Fruit fly (Drosophila melanogaster): ENCODE measurements around the gene CtsL4.

The CtsL4 gene

dm6 chr2L:10306518-10307260 lies 49.7 kb downstream of the CtsL4 start, which contains the start of the genes CG5390 and CG4968 (continued):
- peak; percentile 72; the same call in 2 of the 3 replicates for TF ChIP-seq CG11695 (GFP tag; IDR thresholded peaks at IDR 0.05)
- peak in 1 of 2 experiments; percentile 46 for TF ChIP-seq Eip74EF (GFP tag; optimal IDR thresholded peaks at IDR 0.05)
- TF ChIP-seq ash1 (GFP tag; optimal IDR thresholded peaks at IDR 0.05) = no peak
- TF ChIP-seq fd96Cb (tag; optimal IDR thresholded peaks at IDR 0.05) = peak; percentile 50
- TF ChIP-seq CG34422 (GFP tag; IDR thresholded peaks at IDR 0.05) = peak; percentile 75
- no peak for TF ChIP-seq Hr39 (optimal IDR thresholded peaks at IDR 0.05)
- TF ChIP-seq Dp (GFP tag; optimal IDR thresholded peaks at IDR 0.05) = peak; percentile 58
- peak; percentile 57; the same call in 1 of the 3 replicates for TF ChIP-seq so (GFP tag; IDR thresholded peaks at IDR 0.05)
- peak; percentile 82 for TF ChIP-seq CG13424 (tag; optimal IDR thresholded peaks at IDR 0.05)
- peak; percentile 44 for TF ChIP-seq onecut (GFP tag; IDR thresholded peaks at IDR 0.05)
- TF ChIP-seq CG10431 (GFP tag; optimal IDR thresholded peaks at IDR 0.05) = peak; percentile 39
- TF ChIP-seq CG9876 (GFP tag; optimal IDR thresholded peaks at IDR 0.05) = no peak
- TF ChIP-seq CG14710 (tag; optimal IDR thresholded peaks at IDR 0.05) = peak; percentile 70
- TF ChIP-seq CG11247 (GFP tag; IDR thresholded peaks at IDR 0.05) = 0 out of 2 replicates have a peak, but pooled peaks have one; percentile 34
- TF ChIP-seq Rfx (GFP tag; IDR thresholded peaks at IDR 0.05) = peak; percentile 72
- TF ChIP-seq dmrt99B (tag; optimal IDR thresholded peaks at IDR 0.05) = no peak
- peak; percentile 77 for TF ChIP-seq Fer3 (tag; optimal IDR thresholded peaks at IDR 0.05)
- TF ChIP-seq CG4730 (GFP tag; IDR thresholded peaks at IDR 0.05) = no peak
- peak; percentile 45; the same call in 1 of the 3 replicates for TF ChIP-seq tgo (GFP tag; IDR thresholded peaks at IDR 0.05)
- TF ChIP-seq Neu2 (GFP tag; optimal IDR thresholded peaks at IDR 0.05; ENCODE audit: borderline replicate concordance) = no peak
- no peak for TF ChIP-seq CG4360 (GFP tag; IDR thresholded peaks at IDR 0.05)
- TF ChIP-seq z (GFP tag; IDR thresholded peaks at IDR 0.05) = peak; percentile 63; the same call in 1 of the 3 replicates
- TF ChIP-seq Ada2b (GFP tag; IDR thresholded peaks at IDR 0.05) = peak; percentile 63
- peak; percentile 97 for TF ChIP-seq CG15514 (GFP tag; optimal IDR thresholded peaks at IDR 0.05)
- no peak for TF ChIP-seq sima (GFP tag; optimal IDR thresholded peaks at IDR 0.05)
- TF ChIP-seq CG2712 (tag; optimal IDR thresholded peaks at IDR 0.05) = peak; percentile 78
- TF ChIP-seq tll (GFP tag; optimal IDR thresholded peaks at IDR 0.05) = no peak
- no peak for TF ChIP-seq ro (GFP tag; IDR thresholded peaks at IDR 0.05)
- peak; percentile 98 for TF ChIP-seq CG9437 (GFP tag; optimal IDR thresholded peaks at IDR 0.05)
- peak; percentile 60 for TF ChIP-seq BEAF-32 (GFP tag; optimal IDR thresholded peaks at IDR 0.05)
- TF ChIP-seq CG5245 (GFP tag; optimal IDR thresholded peaks at IDR 0.05) = no peak
- peak; percentile 72 for TF ChIP-seq NfI (GFP tag; optimal IDR thresholded peaks at IDR 0.05)
- TF ChIP-seq nerfin-2 (GFP tag; IDR thresholded peaks at IDR 0.05; ENCODE audit: partially characterized antibody) = no peak
- TF ChIP-seq jing (GFP tag; optimal IDR thresholded peaks at IDR 0.05) = no peak
- peak; percentile 43 for TF ChIP-seq twi (tag; optimal IDR thresholded peaks at IDR 0.05)
- TF ChIP-seq grn (GFP tag; optimal IDR thresholded peaks at IDR 0.05) = no peak
- 0 out of 3 replicates have a peak, but pooled peaks have one; percentile 42 for TF ChIP-seq CG6791 (GFP tag; IDR thresholded peaks at IDR 0.05; ENCODE audit: partially characterized antibody)
- TF ChIP-seq zf30C (GFP tag; optimal IDR thresholded peaks at IDR 0.05) = peak; percentile 74
- TF ChIP-seq B-H2 (GFP tag; optimal IDR thresholded peaks at IDR 0.05) = peak; percentile 71
- peak; percentile 70 for TF ChIP-seq E2f2 (GFP tag; IDR thresholded peaks at IDR 0.05)
- peak; percentile 20 for TF ChIP-seq CG4820 (GFP tag; optimal IDR thresholded peaks at IDR 0.05)
- peak; percentile 66 for TF ChIP-seq lmd (GFP tag; IDR thresholded peaks at IDR 0.05)
- TF ChIP-seq row (GFP tag; IDR thresholded peaks at IDR 0.05) = peak; percentile 82
- peak; percentile 60 for TF ChIP-seq CG6683 (GFP tag; optimal IDR thresholded peaks at IDR 0.05)
- TF ChIP-seq NC2β (GFP tag; optimal IDR thresholded peaks at IDR 0.05) = no peak
- peak; percentile 66 for TF ChIP-seq CG7372 (GFP tag; IDR thresholded peaks at IDR 0.05)
- no peak for TF ChIP-seq CG3726 (GFP tag; IDR thresholded peaks at IDR 0.05)
- no peak for TF ChIP-seq bigmax (GFP tag; optimal IDR thresholded peaks at IDR 0.05)
- TF ChIP-seq pzg (GFP tag; optimal IDR thresholded peaks at IDR 0.05) = peak; percentile 69
